Fruit fly (Drosophila melanogaster) whole organism, embryonic: ENCODE measurements around the gene CG12990.

ENCODE experiments used
- Abd-B ChIP-seq: fragments of 200-800 bp; sonication (Bioruptor generic); optimal IDR thresholded peaks from 2 replicates; lab custom pipeline; 2018; ENCODE audit warnings: missing biosample characterization, mild to moderate bottlenecking, missing genetic modification characterization, moderate library complexity
- Bgb ChIP-seq: fragments of 200-800 bp; sonication (Bioruptor generic); IDR thresholded peaks from 2 replicates; pipeline ENCODE4 v1.3.6; 2022; ENCODE audit warnings: missing biosample characterization, missing genetic modification characterization; ENCODE audit not compliant: partially characterized antibody
- CG10979 ChIP-seq: fragments of 200-800 bp; sonication (Bioruptor generic); optimal IDR thresholded peaks from 2 replicates; lab custom pipeline; 2018; ENCODE audit warnings: missing biosample characterization, mild to moderate bottlenecking, missing genetic modification characterization, moderate library complexity
- CG14441 ChIP-seq: fragments of 200-800 bp; sonication (Bioruptor generic); IDR thresholded peaks from 2 replicates; pipeline ENCODE4 v1.3.6; 2022; ENCODE audit warnings: missing biosample characterization, missing genetic modification characterization
- CG15011 ChIP-seq: fragments of 200-800 bp; sonication (Bioruptor generic); optimal IDR thresholded peaks from 3 replicates; lab custom pipeline; 2018; ENCODE audit warnings: missing biosample characterization, mild to moderate bottlenecking, missing genetic modification characterization
- CG1603 ChIP-seq: fragments of 200-800 bp; sonication (Bioruptor generic); optimal IDR thresholded peaks from 2 replicates; lab custom pipeline; 2019; ENCODE audit warnings: missing biosample characterization, mild to moderate bottlenecking, missing genetic modification characterization, moderate library complexity
- CG30431 ChIP-seq: fragments of 200-800 bp; sonication (Bioruptor generic); optimal IDR thresholded peaks from 2 replicates; lab custom pipeline; 2017; ENCODE audit warnings: missing biosample characterization, missing genetic modification characterization
- CG3163 ChIP-seq: fragments of 200-800 bp; sonication (Bioruptor generic); optimal IDR thresholded peaks from 3 replicates; lab custom pipeline; 2016; ENCODE audit warnings: missing biosample characterization, missing genetic modification characterization
- CG32772 ChIP-seq: fragments of 200-800 bp; sonication (Bioruptor generic); IDR thresholded peaks from 2 replicates; pipeline ENCODE4 v1.3.6; 2022; ENCODE audit warnings: missing biosample characterization, missing genetic modification characterization
- CG4424 ChIP-seq: fragments of 200-800 bp; sonication (Bioruptor generic); optimal IDR thresholded peaks from 3 replicates; lab custom pipeline; 2016; ENCODE audit warnings: missing biosample characterization, missing genetic modification characterization
- CG5180 ChIP-seq: fragments of 200-800 bp; sonication (Bioruptor generic); optimal IDR thresholded peaks from 3 replicates; lab custom pipeline; 2017; ENCODE audit warnings: missing biosample characterization, missing genetic modification characterization, mild to moderate bottlenecking, moderate library complexity, missing genetic modification reagents
- CG5245 ChIP-seq: fragments of 200-800 bp; sonication (Bioruptor generic); optimal IDR thresholded peaks from 3 replicates; lab custom pipeline; 2016; ENCODE audit warnings: missing biosample characterization, missing genetic modification characterization
- CG6175 ChIP-seq: fragments of 200-800 bp; sonication (Bioruptor generic); IDR thresholded peaks from 3 replicates; pipeline ENCODE4 v1.3.6; 2022; ENCODE audit warnings: missing biosample characterization, missing genetic modification characterization
- CG6272 ChIP-seq: fragments of 200-800 bp; sonication (Bioruptor generic); IDR thresholded peaks from 2 replicates; pipeline ENCODE4 v1.3.6; 2022; ENCODE audit warnings: missing biosample characterization, missing genetic modification characterization
- CG6791 ChIP-seq: fragments of 200-800 bp; sonication (Bioruptor generic); IDR thresholded peaks from 3 replicates; pipeline ENCODE4 v1.3.6; 2022; ENCODE audit warnings: missing biosample characterization, missing genetic modification characterization; ENCODE audit not compliant: partially characterized antibody
- CG7372 ChIP-seq: fragments of 200-800 bp; sonication (Bioruptor generic); IDR thresholded peaks from 2 replicates; pipeline ENCODE4 v1.3.6; 2022; ENCODE audit warnings: missing biosample characterization, missing genetic modification characterization
- CG7556 ChIP-seq: fragments of 200-800 bp; sonication (Bioruptor generic); optimal IDR thresholded peaks from 2 replicates; lab custom pipeline; 2017; ENCODE audit warnings: missing biosample characterization, mild to moderate bottlenecking, missing genetic modification characterization
- CG9817 ChIP-seq: fragments of 200-800 bp; sonication (Bioruptor generic); optimal IDR thresholded peaks from 2 replicates; lab custom pipeline; 2018; ENCODE audit warnings: missing biosample characterization, mild to moderate bottlenecking, missing genetic modification characterization, moderate library complexity
- H15 ChIP-seq: fragments of 200-800 bp; sonication (Bioruptor generic); IDR thresholded peaks from 3 replicates; pipeline ENCODE4 v1.3.6; 2022; ENCODE audit warnings: missing biosample characterization, missing genetic modification characterization
- HLH4C ChIP-seq: fragments of 200-800 bp; sonication (Bioruptor generic); IDR thresholded peaks from 3 replicates; pipeline ENCODE4 v1.3.6; 2022; ENCODE audit warnings: missing biosample characterization, missing genetic modification characterization; ENCODE audit not compliant: partially characterized antibody
- Nf-YC ChIP-seq: fragments of 200-800 bp; optimal IDR thresholded peaks from 3 replicates; lab custom pipeline; 2019; ENCODE audit warnings: missing biosample characterization, mild to moderate bottlenecking, missing genetic modification characterization, moderate library complexity
- PHDP ChIP-seq: fragments of 200-800 bp; sonication (Bioruptor generic); optimal IDR thresholded peaks from 3 replicates; lab custom pipeline; 2018; ENCODE audit warnings: missing biosample characterization, mild to moderate bottlenecking, missing genetic modification characterization, moderate library complexity
- Trl ChIP-seq, 3 experiments: fragments of >200 bp in 2 of 3; fragments of 200-800 bp in 1 of 3; sonication (Bioruptor generic) in 1 of 3; optimal IDR thresholded peaks; 2 replicates in 1 of 3; 3 replicates in 2 of 3; lab custom pipeline; 2016 to 2017; ENCODE audit warnings: missing biosample characterization in 1 of 3, missing genetic modification characterization in 1 of 3
- ato ChIP-seq: fragments of 200-800 bp; sonication (Bioruptor generic); IDR thresholded peaks from 2 replicates; pipeline ENCODE4 v1.3.6; 2022; ENCODE audit warnings: missing biosample characterization, missing genetic modification characterization; ENCODE audit not compliant: partially characterized antibody
- bsh ChIP-seq, 2 experiments: fragments of 200-800 bp; sonication (Bioruptor generic); optimal IDR thresholded peaks; 2 replicates each; lab custom pipeline; 2017 to 2018; ENCODE audit warnings: mild to moderate bottlenecking in 2 of 2, missing biosample characterization in 2 of 2, missing genetic modification characterization in 2 of 2, moderate library complexity in 1 of 2
- caup ChIP-seq: fragments of 200-800 bp; sonication (Bioruptor generic); optimal IDR thresholded peaks from 3 replicates; lab custom pipeline; 2017; ENCODE audit warnings: missing biosample characterization, mild to moderate bottlenecking, missing genetic modification characterization, moderate library complexity; ENCODE audit not compliant: severe bottlenecking
- cg ChIP-seq: fragments of 200-800 bp; sonication (Bioruptor generic); optimal IDR thresholded peaks from 3 replicates; lab custom pipeline; 2019; ENCODE audit warnings: missing biosample characterization, mild to moderate bottlenecking, missing genetic modification characterization, moderate library complexity
- chif ChIP-seq, 2 experiments: fragments of 200-800 bp; sonication (Bioruptor generic); optimal IDR thresholded peaks; 3 replicates each; lab custom pipeline; 2016; ENCODE audit warnings: missing biosample characterization in 2 of 2, missing genetic modification characterization in 2 of 2
- chm ChIP-seq: fragments of 200-800 bp; sonication (Bioruptor generic); IDR thresholded peaks from 2 replicates; pipeline ENCODE4 v1.3.6; 2022; ENCODE audit warnings: missing biosample characterization, missing genetic modification characterization
- corto ChIP-seq: fragments of 200-800 bp; sonication (Bioruptor generic); optimal IDR thresholded peaks from 2 replicates; lab custom pipeline; 2016; ENCODE audit warnings: missing biosample characterization, mild to moderate bottlenecking, missing genetic modification characterization, moderate library complexity
- ems ChIP-seq: fragments of 200-800 bp; sonication (Bioruptor generic); optimal IDR thresholded peaks from 3 replicates; lab custom pipeline; 2016; ENCODE audit warnings: missing biosample characterization, missing genetic modification characterization
- fru ChIP-seq: fragments of >200 bp; optimal IDR thresholded peaks from 2 replicates; lab custom pipeline; 2017
- gfzf ChIP-seq: fragments of 200-800 bp; sonication (Bioruptor generic); optimal IDR thresholded peaks from 2 replicates; lab custom pipeline; 2016; ENCODE audit warnings: missing biosample characterization, mild to moderate bottlenecking, missing genetic modification characterization, moderate library complexity
- gsb ChIP-seq: fragments of 200-800 bp; sonication (Bioruptor generic); IDR thresholded peaks from 2 replicates; pipeline ENCODE4 v1.3.6; 2022; ENCODE audit warnings: missing biosample characterization, missing genetic modification characterization
- hbn ChIP-seq: fragments of 200-800 bp; sonication (Bioruptor generic); IDR thresholded peaks from 2 replicates; pipeline ENCODE4 v1.3.6; 2022; ENCODE audit warnings: missing biosample characterization, missing genetic modification characterization; ENCODE audit not compliant: partially characterized antibody
- kay ChIP-seq: fragments of 200-800 bp; sonication (Bioruptor generic); optimal IDR thresholded peaks from 2 replicates; lab custom pipeline; 2016; ENCODE audit warnings: missing biosample characterization, missing genetic modification characterization
- knrl ChIP-seq: fragments of 200-800 bp; sonication (Bioruptor generic); IDR thresholded peaks from 3 replicates; pipeline ENCODE4 v1.3.6; 2022; ENCODE audit warnings: missing biosample characterization, missing genetic modification characterization; ENCODE audit not compliant: partially characterized antibody
- nmo ChIP-seq: fragments of 200-800 bp; sonication (Bioruptor generic); optimal IDR thresholded peaks from 2 replicates; lab custom pipeline; 2018; ENCODE audit warnings: missing biosample characterization, mild to moderate bottlenecking, missing genetic modification characterization, moderate library complexity
- nom ChIP-seq: fragments of 200-800 bp; sonication (Bioruptor generic); optimal IDR thresholded peaks from 2 replicates; lab custom pipeline; 2017; ENCODE audit warnings: missing biosample characterization, missing genetic modification characterization, mild to moderate bottlenecking, moderate library complexity, missing genetic modification reagents
- row ChIP-seq: fragments of 200-800 bp; sonication (Bioruptor generic); IDR thresholded peaks from 3 replicates; pipeline ENCODE4 v1.3.6; 2022; ENCODE audit warnings: missing biosample characterization, missing genetic modification characterization
- sens ChIP-seq: fragments of 200-800 bp; sonication (Bioruptor generic); peaks from one replicate; lab custom pipeline; 2016; ENCODE audit warnings: missing biosample characterization, missing genetic modification characterization
- sima ChIP-seq: fragments of 200-800 bp; sonication (Bioruptor generic); optimal IDR thresholded peaks from 2 replicates; lab custom pipeline; 2016; ENCODE audit warnings: missing biosample characterization, missing genetic modification characterization
- slp2 ChIP-seq: fragments of 200-800 bp; sonication (Bioruptor generic); optimal IDR thresholded peaks from 2 replicates; lab custom pipeline; 2016; ENCODE audit warnings: missing biosample characterization, missing genetic modification characterization
- tin ChIP-seq: fragments of 200-800 bp; sonication (Bioruptor generic); optimal IDR thresholded peaks from 3 replicates; lab custom pipeline; 2016; ENCODE audit warnings: missing biosample characterization, missing genetic modification characterization
- tx ChIP-seq: fragments of 200-800 bp; sonication (Bioruptor generic); optimal IDR thresholded peaks from 2 replicates; lab custom pipeline; 2016; ENCODE audit warnings: missing biosample characterization, missing genetic modification characterization
- vfl ChIP-seq: fragments of 200-800 bp; sonication (Bioruptor generic); optimal IDR thresholded peaks from 2 replicates; lab custom pipeline; 2016; ENCODE audit warnings: missing biosample characterization, missing genetic modification characterization
- wdn ChIP-seq: fragments of 200-800 bp; sonication (Bioruptor generic); IDR thresholded peaks from 2 replicates; pipeline ENCODE4 v1.3.6; 2022; ENCODE audit warnings: missing biosample characterization, missing genetic modification characterization
- zfh1 ChIP-seq: fragments of 200-800 bp; sonication (Bioruptor generic); IDR thresholded peaks from 3 replicates; pipeline ENCODE4 v1.3.6; 2022; ENCODE audit warnings: missing biosample characterization, missing genetic modification characterization

CG12990 gene

dm6 chrX:17720261-17721052 is 48.8 kb upstream of the CG12990 start (continued):
- TF ChIP-seq bsh (GFP tag; optimal IDR thresholded peaks at IDR 0.05; lab: Kevin White, UChicago) (no peak), Bgb (GFP tag; lab: Robert Waterston, UW) (peak; percentile 83), CG7556 (GFP tag; lab: Kevin White, UChicago) (no peak), kay (GFP tag; lab: Kevin White, UChicago) (no peak), zfh1 (GFP tag; lab: Robert Waterston, UW) (no peak), gsb (GFP tag; lab: Robert Waterston, UW) (no peak), ems (GFP tag; lab: Kevin White, UChicago) (no peak), CG6791 (peak; percentile 62; the same call in 2 of the 3 replicates), sens (GFP tag; lab: Kevin White, UChicago) (peak; percentile 81), knrl (GFP tag; lab: Robert Waterston, UW) (peak; percentile 54; the same call in 2 of the 3 replicates), CG14441 (GFP tag; lab: Robert Waterston, UW) (no peak), CG7372 (GFP tag; lab: Robert Waterston, UW) (no peak), caup (GFP tag; lab: Kevin White, UChicago) (no peak), chm (GFP tag; lab: Robert Waterston, UW) (no peak), CG4424 (GFP tag; lab: Kevin White, UChicago) (no peak), row (GFP tag; lab: Robert Waterston, UW) (0 out of 3 replicates have a peak, but pooled peaks have one; percentile 6), CG10979 (tag; lab: Kevin White, UChicago) (peak; percentile 68), fru (lab: Kevin White, UChicago) (no peak), CG5245 (GFP tag; lab: Kevin White, UChicago) (no peak), HLH4C (no peak), tin (GFP tag; lab: Kevin White, UChicago) (no peak), corto (GFP tag; lab: Kevin White, UChicago) (no peak), Abd-B (GFP tag; lab: Kevin White, UChicago) (no peak), tx (GFP tag; lab: Kevin White, UChicago) (no peak), CG5180 (GFP tag; lab: Kevin White, UChicago) (no peak), slp2 (GFP tag; lab: Kevin White, UChicago) (no peak), CG6272 (0 out of 2 replicates have a peak, but pooled peaks have one; percentile 24), CG9817 (no peak), cg (GFP tag; lab: Kevin White, UChicago) (peak; percentile 69), gfzf (GFP tag; lab: Kevin White, UChicago) (no peak), chif (GFP tag; optimal IDR thresholded peaks at IDR 0.05; lab: Kevin White, UChicago) (peak in 1 of 2 experiments; percentile 1), ato (peak; percentile 39; the same call in 1 of the 2 replicates), wdn (GFP tag; lab: Robert Waterston, UW) (no peak), Nf-YC (peak; percentile 80), hbn (GFP tag; lab: Robert Waterston, UW) (no peak), nmo (peak; percentile 0), CG15011 (GFP tag; lab: Kevin White, UChicago) (no peak), vfl (GFP tag; lab: Kevin White, UChicago) (no peak), Trl (optimal IDR thresholded peaks at IDR 0.05; lab: Kevin White, UChicago) (no peak), Trl (GFP tag; optimal IDR thresholded peaks at IDR 0.05; lab: Kevin White, UChicago) (no peak), sima (GFP tag; lab: Kevin White, UChicago) (no peak), nom (GFP tag; lab: Kevin White, UChicago) (no peak), PHDP (peak; percentile 5), H15 (no peak), CG32772 (GFP tag; lab: Robert Waterston, UW) (no peak), CG6175 (GFP tag; lab: Robert Waterston, UW) (no peak), CG3163 (GFP tag; lab: Kevin White, UChicago) (peak; percentile 24), CG30431 (GFP tag; lab: Kevin White, UChicago) (no peak), CG1603 (tag; lab: Kevin White, UChicago) (peak; percentile 12)
